Worm (Caenorhabditis elegans): ENCODE results near the gene F37C12.21.

The F37C12.21 gene

ce11 chrIII:7198838-7199237 is 10.7 kb downstream of the F37C12.21 start, which contains the start of gene pfd-5 (continued):
- TF ChIP-seq cebp-1 (GFP tag; IDR thresholded peaks at IDR 0.05) = no peak
- TF ChIP-seq cebp-1 (tag; optimal IDR thresholded peaks at IDR 0.05) = no peak
- TF ChIP-seq ztf-28 (GFP tag; IDR thresholded peaks at IDR 0.05) = no peak
- no peak for TF ChIP-seq nhr-80 (tag; optimal IDR thresholded peaks at IDR 0.05)
- TF ChIP-seq ceh-27 (GFP tag; optimal IDR thresholded peaks at IDR 0.05) = peak; percentile 50
- peak; percentile 63 for TF ChIP-seq F33H1.4 (GFP tag; IDR thresholded peaks at IDR 0.05)
- TF ChIP-seq ztf-22 (GFP tag; optimal IDR thresholded peaks at IDR 0.05) = no peak
- TF ChIP-seq Y53F4B.3 (GFP tag; IDR thresholded peaks at IDR 0.05) = no peak
- no peak for TF ChIP-seq C17E4.6 (GFP tag; IDR thresholded peaks at IDR 0.05)
- TF ChIP-seq fkh-3 (tag; optimal IDR thresholded peaks at IDR 0.05) = no peak
- no peak for TF ChIP-seq let-526 (GFP tag; IDR thresholded peaks at IDR 0.05)
- TF ChIP-seq nfya-2 (GFP tag; IDR thresholded peaks at IDR 0.05) = no peak
- peak; percentile 90 for TF ChIP-seq efl-1 (GFP tag; optimal IDR thresholded peaks at IDR 0.05)
- no peak for TF ChIP-seq ztf-6 (GFP tag; IDR thresholded peaks at IDR 0.05)
- no peak for TF ChIP-seq F49E8.2 (tag; optimal IDR thresholded peaks at IDR 0.05; ENCODE audit: insufficient read depth)
- no peak for TF ChIP-seq die-1 (tag; optimal IDR thresholded peaks at IDR 0.05)
- no peak for TF ChIP-seq snpc-4 (GFP tag; optimal IDR thresholded peaks at IDR 0.05)
- TF ChIP-seq snpc-4 (tag; optimal IDR thresholded peaks at IDR 0.05) = peak in 1 of 4 experiments; percentile 20
- TF ChIP-seq aptf-3 (GFP tag; IDR thresholded peaks at IDR 0.05) = no peak
- TF ChIP-seq hmg-1.2 (GFP tag; IDR thresholded peaks at IDR 0.05) = no peak
- TF ChIP-seq attf-6 (GFP tag; IDR thresholded peaks at IDR 0.05) = no peak
- TF ChIP-seq T07F8.4 (tag; optimal IDR thresholded peaks at IDR 0.05) = no peak
- TF ChIP-seq rcor-1 (GFP tag; IDR thresholded peaks at IDR 0.05) = peak; percentile 60
- no peak for TF ChIP-seq zim-3 (tag; optimal IDR thresholded peaks at IDR 0.05)
- TF ChIP-seq B0336.3 (GFP tag; IDR thresholded peaks at IDR 0.05) = no peak
- TF ChIP-seq ceh-58 (GFP tag; IDR thresholded peaks at IDR 0.05) = no peak
- TF ChIP-seq F23B12.7 (tag; optimal IDR thresholded peaks at IDR 0.05; ENCODE audit: insufficient read depth) = no peak
- no peak for TF ChIP-seq hlh-12 (tag; optimal IDR thresholded peaks at IDR 0.05)
- no peak for TF ChIP-seq him-1 (tag; optimal IDR thresholded peaks at IDR 0.05)
- TF ChIP-seq unc-130 (GFP tag; optimal IDR thresholded peaks at IDR 0.05) = peak; percentile 66
- TF ChIP-seq ZK185.1 (tag; optimal IDR thresholded peaks at IDR 0.05; ENCODE audit: poor library complexity, severe bottlenecking) = peak; percentile 55
- no peak for TF ChIP-seq ztf-26 (tag; optimal IDR thresholded peaks at IDR 0.05)
- no peak for TF ChIP-seq chd-7 (tag; optimal IDR thresholded peaks at IDR 0.05)
- TF ChIP-seq let-607 (tag; optimal IDR thresholded peaks at IDR 0.05) = no peak
- TF ChIP-seq somi-1 (GFP tag; optimal IDR thresholded peaks at IDR 0.05) = no peak
- TF ChIP-seq sea-2 (GFP tag; IDR thresholded peaks at IDR 0.05) = no peak
- no peak for TF ChIP-seq egl-44 (GFP tag; IDR thresholded peaks at IDR 0.05)
- no peak for TF ChIP-seq nfyb-1 (GFP tag; IDR thresholded peaks at IDR 0.05)
- TF ChIP-seq snpc-1.1 (tag; optimal IDR thresholded peaks at IDR 0.05; ENCODE audit: insufficient read depth) = no peak
- peak; percentile 98 for TF ChIP-seq lin-54 (GFP tag; optimal IDR thresholded peaks at IDR 0.05)
- TF ChIP-seq C06A6.2 (GFP tag; conservative IDR thresholded peaks at IDR 0.05) = no peak
- no peak for TF ChIP-seq pha-4 (tag; optimal IDR thresholded peaks at IDR 0.05)

Data from whole organism, young adult.